Fruit fly (Drosophila melanogaster) whole organism, embryonic: ENCODE measurements around the gene Root.
A peak's percentile ranks its signal among the peaks of the same experiment; 100 is the strongest.

ENCODE experiments used
- Aef1 ChIP-seq: fragments of 200-800 bp; sonication (Bioruptor generic); IDR thresholded peaks from 3 replicates; pipeline ENCODE4 v1.3.6; 2022; ENCODE audit warnings: missing biosample characterization, missing genetic modification characterization
- CG11456 ChIP-seq: fragments of 200-800 bp; sonication (Bioruptor generic); IDR thresholded peaks from 3 replicates; pipeline ENCODE4 v1.3.6; 2022; ENCODE audit warnings: missing biosample characterization, missing genetic modification characterization
- CG13894 ChIP-seq: fragments of 200-800 bp; sonication (Bioruptor generic); optimal IDR thresholded peaks from 3 replicates; lab custom pipeline; 2018; ENCODE audit warnings: missing biosample characterization, mild to moderate bottlenecking, missing genetic modification characterization, moderate library complexity
- CG14441 ChIP-seq: fragments of 200-800 bp; sonication (Bioruptor generic); IDR thresholded peaks from 2 replicates; pipeline ENCODE4 v1.3.6; 2022; ENCODE audit warnings: missing biosample characterization, missing genetic modification characterization
- CG15479 ChIP-seq: fragments of 200-800 bp; sonication (Bioruptor generic); optimal IDR thresholded peaks from 3 replicates; lab custom pipeline; 2019; ENCODE audit warnings: missing biosample characterization, mild to moderate bottlenecking, missing genetic modification characterization, moderate library complexity
- CG17568 ChIP-seq: fragments of 200-800 bp; sonication (Bioruptor generic); optimal IDR thresholded peaks from 2 replicates; lab custom pipeline; 2018; ENCODE audit warnings: missing biosample characterization, mild to moderate bottlenecking, missing genetic modification characterization, moderate library complexity
- CG2712 ChIP-seq: fragments of 200-800 bp; optimal IDR thresholded peaks from 3 replicates; lab custom pipeline; 2019; ENCODE audit warnings: missing biosample characterization, mild to moderate bottlenecking, missing genetic modification characterization, moderate library complexity
- CG31441 ChIP-seq: fragments of 200-800 bp; sonication (Bioruptor generic); IDR thresholded peaks from 2 replicates; pipeline ENCODE4 v1.3.6; 2022; ENCODE audit warnings: missing biosample characterization, missing genetic modification characterization
- CG33213 ChIP-seq: fragments of 200-800 bp; sonication (Bioruptor generic); optimal IDR thresholded peaks from 3 replicates; lab custom pipeline; 2016; ENCODE audit warnings: missing biosample characterization, missing genetic modification characterization
- CG3407 ChIP-seq: fragments of 200-800 bp; sonication (Bioruptor generic); optimal IDR thresholded peaks from 2 replicates; lab custom pipeline; 2018; ENCODE audit warnings: missing biosample characterization, mild to moderate bottlenecking, missing genetic modification characterization
- CG34376 ChIP-seq: fragments of 200-800 bp; sonication (Bioruptor generic); optimal IDR thresholded peaks from 2 replicates; lab custom pipeline; 2018; ENCODE audit warnings: missing biosample characterization, mild to moderate bottlenecking, missing genetic modification characterization
- CG3726 ChIP-seq: fragments of 200-800 bp; sonication (Bioruptor generic); IDR thresholded peaks from 3 replicates; pipeline ENCODE4, ENCODE4 v1.3.6; 2022; ENCODE audit warnings: missing biosample characterization, missing genetic modification characterization
- CG3847 ChIP-seq: fragments of 200-800 bp; sonication (Bioruptor generic); IDR thresholded peaks from 2 replicates; pipeline ENCODE4 v1.3.6; 2022; ENCODE audit warnings: missing biosample characterization, missing genetic modification characterization
- CG4404 ChIP-seq: fragments of 200-800 bp; sonication (Bioruptor generic); IDR thresholded peaks from 2 replicates; pipeline ENCODE4 v1.3.6; 2022; ENCODE audit warnings: missing biosample characterization, missing genetic modification characterization
- CG4730 ChIP-seq: fragments of 200-800 bp; sonication (Bioruptor generic); IDR thresholded peaks from 2 replicates; pipeline ENCODE4 v1.3.6; 2022; ENCODE audit warnings: missing biosample characterization, missing genetic modification characterization
- CG5245 ChIP-seq: fragments of 200-800 bp; sonication (Bioruptor generic); optimal IDR thresholded peaks from 3 replicates; lab custom pipeline; 2016; ENCODE audit warnings: missing biosample characterization, missing genetic modification characterization
- CG8765 ChIP-seq: fragments of 200-800 bp; sonication (Bioruptor generic); IDR thresholded peaks from 2 replicates; pipeline ENCODE4 v1.3.6; 2022; ENCODE audit warnings: missing biosample characterization, missing genetic modification characterization
- CTCF ChIP-seq: fragments of 200-800 bp; sonication (Bioruptor generic); optimal IDR thresholded peaks from 2 replicates; lab custom pipeline; 2017; ENCODE audit warnings: missing biosample characterization, mild to moderate bottlenecking, missing genetic modification characterization, moderate library complexity
- Deaf1 ChIP-seq: fragments of 200-800 bp; optimal IDR thresholded peaks from 3 replicates; lab custom pipeline; 2019; ENCODE audit warnings: missing biosample characterization, mild to moderate bottlenecking, missing genetic modification characterization, moderate library complexity
- Dfd ChIP-seq, 2 experiments: fragments of >200 bp; optimal IDR thresholded peaks; 2 replicates each; lab custom pipeline; 2017; ENCODE audit warnings: missing biosample characterization in 2 of 2, missing genetic modification characterization in 2 of 2
- Dip2 ChIP-seq: fragments of 200-800 bp; sonication (Bioruptor generic); IDR thresholded peaks from 2 replicates; pipeline ENCODE4 v1.3.6; 2022; ENCODE audit warnings: missing biosample characterization, missing genetic modification characterization
- Drgx ChIP-seq: fragments of 200-800 bp; sonication (Bioruptor generic); IDR thresholded peaks from 2 replicates; pipeline ENCODE4 v1.3.6; 2022; ENCODE audit warnings: missing biosample characterization, missing genetic modification characterization
- HmgD ChIP-seq: fragments of 200-800 bp; sonication (Bioruptor generic); optimal IDR thresholded peaks from 3 replicates; lab custom pipeline; 2016; ENCODE audit warnings: missing biosample characterization, missing genetic modification characterization
- Med ChIP-seq: fragments of 200-800 bp; sonication (Bioruptor generic); peaks from one replicate; lab custom pipeline; 2016; ENCODE audit warnings: missing biosample characterization, missing genetic modification characterization, mild to moderate bottlenecking, inconsistent platforms, moderate library complexity
- Meics ChIP-seq: fragments of 200-800 bp; sonication (Bioruptor generic); optimal IDR thresholded peaks from 2 replicates; lab custom pipeline; 2017; ENCODE audit warnings: missing biosample characterization, mild to moderate bottlenecking, missing genetic modification characterization
- Pdp1 ChIP-seq, 2 experiments: fragments of 200-800 bp; sonication (Bioruptor generic); optimal IDR thresholded peaks; 3 replicates each; lab custom pipeline; 2016; ENCODE audit warnings: missing biosample characterization in 2 of 2, missing genetic modification characterization in 2 of 2, mild to moderate bottlenecking in 1 of 2, moderate library complexity in 1 of 2
- Rfx ChIP-seq: fragments of 200-800 bp; sonication (Bioruptor generic); IDR thresholded peaks from 2 replicates; pipeline ENCODE4 v1.3.6; 2022; ENCODE audit warnings: missing biosample characterization, missing genetic modification characterization
- br ChIP-seq: fragments of >200 bp; optimal IDR thresholded peaks from 2 replicates; lab custom pipeline; 2017
- chinmo ChIP-seq: fragments of 200-800 bp; sonication (Bioruptor generic); IDR thresholded peaks from 4 replicates; pipeline ENCODE4 v1.3.6; 2022; ENCODE audit warnings: missing biosample characterization, missing genetic modification characterization; ENCODE audit not compliant: partially characterized antibody
- chm ChIP-seq: fragments of 200-800 bp; sonication (Bioruptor generic); IDR thresholded peaks from 2 replicates; pipeline ENCODE4 v1.3.6; 2022; ENCODE audit warnings: missing biosample characterization, missing genetic modification characterization
- da ChIP-seq: fragments of 200-800 bp; sonication (Bioruptor generic); optimal IDR thresholded peaks from 2 replicates; lab custom pipeline; 2016; ENCODE audit warnings: missing biosample characterization, missing genetic modification characterization
- exex ChIP-seq: fragments of 200-800 bp; sonication (Bioruptor generic); optimal IDR thresholded peaks from 4 replicates; lab custom pipeline; 2018; ENCODE audit warnings: missing biosample characterization, mild to moderate bottlenecking, missing genetic modification characterization, moderate library complexity
- gro ChIP-seq: fragments of 200-800 bp; sonication (Bioruptor generic); optimal IDR thresholded peaks from 2 replicates; lab custom pipeline; 2016; ENCODE audit warnings: missing biosample characterization, missing genetic modification characterization
- gsb-n ChIP-seq: fragments of 200-800 bp; sonication (Bioruptor generic); optimal IDR thresholded peaks from 3 replicates; lab custom pipeline; 2018; ENCODE audit warnings: missing biosample characterization, mild to moderate bottlenecking, missing genetic modification characterization
- lab ChIP-seq: fragments of 200-800 bp; sonication (Bioruptor generic); optimal IDR thresholded peaks from 3 replicates; lab custom pipeline; 2017; ENCODE audit warnings: missing biosample characterization, missing genetic modification characterization, mild to moderate bottlenecking, moderate library complexity, missing genetic modification reagents
- mirr ChIP-seq: fragments of 200-800 bp; sonication (Bioruptor generic); optimal IDR thresholded peaks from 3 replicates; lab custom pipeline; 2018; ENCODE audit warnings: missing biosample characterization, mild to moderate bottlenecking, missing genetic modification characterization
- nom ChIP-seq: fragments of 200-800 bp; sonication (Bioruptor generic); optimal IDR thresholded peaks from 2 replicates; lab custom pipeline; 2017; ENCODE audit warnings: missing biosample characterization, missing genetic modification characterization, mild to moderate bottlenecking, moderate library complexity, missing genetic modification reagents
- oc ChIP-seq: fragments of 200-800 bp; sonication (Bioruptor generic); optimal IDR thresholded peaks from 2 replicates; lab custom pipeline; 2018; ENCODE audit warnings: missing biosample characterization, mild to moderate bottlenecking, missing genetic modification characterization, moderate library complexity
- salm ChIP-seq: fragments of 200-800 bp; sonication (Bioruptor generic); optimal IDR thresholded peaks from 2 replicates; lab custom pipeline; 2018; ENCODE audit warnings: missing biosample characterization, mild to moderate bottlenecking, missing genetic modification characterization
- shn ChIP-seq: fragments of 200-800 bp; sonication (Bioruptor generic); optimal IDR thresholded peaks from 3 replicates; lab custom pipeline; 2016; ENCODE audit warnings: missing biosample characterization, missing genetic modification characterization
- sug ChIP-seq: fragments of 200-800 bp; optimal IDR thresholded peaks from 2 replicates; lab custom pipeline; 2019; ENCODE audit warnings: missing biosample characterization, mild to moderate bottlenecking, missing genetic modification characterization, moderate library complexity
- tio ChIP-seq: fragments of 200-800 bp; sonication (Bioruptor generic); optimal IDR thresholded peaks from 2 replicates; lab custom pipeline; 2017; ENCODE audit warnings: missing biosample characterization, missing genetic modification characterization, inconsistent platforms
- zen ChIP-seq: fragments of 200-800 bp; sonication (Bioruptor generic); optimal IDR thresholded peaks from 3 replicates; lab custom pipeline; 2018; ENCODE audit warnings: missing biosample characterization, mild to moderate bottlenecking, missing genetic modification characterization, moderate library complexity
- zfh1 ChIP-seq: fragments of 200-800 bp; sonication (Bioruptor generic); IDR thresholded peaks from 3 replicates; pipeline ENCODE4 v1.3.6; 2022; ENCODE audit warnings: missing biosample characterization, missing genetic modification characterization

The Root gene

DNA sequence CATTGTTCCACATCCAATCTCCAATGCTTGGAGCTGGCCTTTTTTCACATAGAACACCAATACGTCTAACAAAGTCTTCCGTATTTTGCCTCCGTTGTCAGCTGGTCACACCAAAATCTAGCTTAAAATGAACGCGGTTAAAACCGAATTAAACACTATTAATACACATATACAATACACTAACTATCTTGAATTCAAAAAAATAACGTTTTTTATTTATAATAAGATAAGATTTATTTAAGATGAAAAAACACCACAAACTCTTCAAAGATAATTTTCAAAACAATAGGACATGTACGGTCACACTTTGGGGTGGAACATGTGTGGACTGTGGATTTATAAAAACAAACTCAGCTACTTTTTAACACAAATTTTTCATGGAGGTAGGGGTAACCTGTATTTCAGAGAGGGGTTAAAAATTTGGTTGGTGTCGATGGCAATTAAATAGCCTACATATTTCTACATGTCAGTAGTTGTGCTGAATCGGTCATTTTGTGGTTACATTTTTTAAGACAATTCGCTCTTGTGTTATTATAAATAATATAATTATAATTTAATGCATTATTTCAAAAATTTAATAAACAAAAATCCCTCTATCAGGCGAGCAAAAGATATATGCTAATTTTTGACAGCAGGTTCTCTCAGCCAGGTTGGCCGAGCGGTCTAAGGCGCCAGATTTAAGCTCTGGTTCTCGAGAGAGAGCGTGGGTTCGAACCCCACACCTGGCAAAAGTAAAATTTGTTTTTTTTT is 591 bp upstream of the Root start, which contains the start of gene CG13605 (continued):
- TF ChIP-seq CG13894 (tag; lab: Kevin White, UChicago) (peak; percentile 80), CG33213 (GFP tag; lab: Kevin White, UChicago) (peak; percentile 2), CG14441 (GFP tag; lab: Robert Waterston, UW) (peak; percentile 72)

DNA sequence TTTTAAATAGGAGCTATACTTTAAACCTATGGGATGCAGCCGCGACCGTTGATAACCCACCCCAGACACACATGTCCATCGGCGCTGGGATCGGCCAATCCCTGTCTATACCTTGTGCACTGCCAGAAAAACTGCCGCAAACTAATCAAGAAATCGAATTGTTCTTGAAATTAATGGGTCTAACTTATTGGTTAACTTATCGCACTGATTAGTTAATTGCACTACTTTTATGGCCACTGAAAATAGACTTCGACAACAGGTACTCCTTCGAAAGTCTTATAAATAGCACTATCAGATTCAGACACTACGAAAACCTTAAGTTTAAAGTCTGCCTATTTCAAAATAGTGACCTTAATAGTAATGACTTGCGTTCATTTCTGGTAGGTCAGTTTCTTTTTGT is 3.1 kb downstream of the Root start, which contains the start of gene CG13607:
TSS of gene CG13607 (minus strand) at position 143 of the 400 bp plus-strand sequence.
- no peak for TF ChIP-seq Aef1 (GFP tag; lab: Robert Waterston, UW)
- TF ChIP-seq salm (tag; lab: Kevin White, UChicago) = no peak
- peak; percentile 93 for TF ChIP-seq exex (tag; lab: Kevin White, UChicago)
- TF ChIP-seq CG2712 (tag; lab: Kevin White, UChicago) = no peak
- TF ChIP-seq nom (GFP tag; lab: Kevin White, UChicago) = peak; percentile 21
- no peak for TF ChIP-seq CG3847 (GFP tag; lab: Robert Waterston, UW)
- no peak for TF ChIP-seq gro (GFP tag; lab: Kevin White, UChicago)
- TF ChIP-seq sug (tag; lab: Kevin White, UChicago) = peak; percentile 33
- no peak for TF ChIP-seq CG3407 (GFP tag; lab: Kevin White, UChicago)
- no peak for TF ChIP-seq Dfd (GFP tag; optimal IDR thresholded peaks at IDR 0.05; lab: Kevin White, UChicago)
- peak; percentile 33 for TF ChIP-seq mirr
- peak; percentile 20 for TF ChIP-seq Med (GFP tag; lab: Kevin White, UChicago)
- no peak for TF ChIP-seq gsb-n (tag; lab: Kevin White, UChicago)
- TF ChIP-seq chm (GFP tag; lab: Robert Waterston, UW) = no peak

DNA sequence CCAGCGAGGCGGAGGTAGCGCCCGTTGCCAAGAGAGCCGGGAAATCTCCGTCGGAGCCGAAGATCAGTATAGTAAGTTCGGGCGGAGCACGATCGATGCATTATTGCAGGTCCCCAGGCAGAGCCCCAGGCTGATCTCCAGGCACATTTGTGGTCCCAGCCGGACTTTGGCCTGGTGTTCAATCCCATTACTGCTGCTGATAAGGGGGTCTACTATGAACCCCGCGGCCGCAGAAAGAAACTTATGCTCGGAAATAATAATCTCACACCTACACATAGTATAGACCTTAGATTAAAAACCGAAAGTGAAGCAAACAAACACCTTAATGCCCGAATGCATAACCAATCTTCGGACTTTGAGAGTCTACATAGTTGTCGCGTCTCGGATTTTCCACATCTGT is 3.9 kb downstream of the Root start:
- TF ChIP-seq da (GFP tag; lab: Kevin White, UChicago) (no peak), nom (GFP tag; lab: Kevin White, UChicago) (peak; percentile 88), Deaf1 (tag; lab: Kevin White, UChicago) (peak; percentile 71), chinmo (GFP tag; lab: Robert Waterston, UW) (peak; percentile 74; the same call in 1 of the 4 replicates), sug (tag; lab: Kevin White, UChicago) (peak; percentile 71), Drgx (peak; percentile 42; the same call in 1 of the 2 replicates), Rfx (GFP tag; lab: Robert Waterston, UW) (no peak), CG34376 (peak; percentile 62), Pdp1 (GFP tag; optimal IDR thresholded peaks at IDR 0.05; lab: Kevin White, UChicago) (peak in 1 of 2 experiments; percentile 48), exex (tag; lab: Kevin White, UChicago) (peak; percentile 21)

DNA sequence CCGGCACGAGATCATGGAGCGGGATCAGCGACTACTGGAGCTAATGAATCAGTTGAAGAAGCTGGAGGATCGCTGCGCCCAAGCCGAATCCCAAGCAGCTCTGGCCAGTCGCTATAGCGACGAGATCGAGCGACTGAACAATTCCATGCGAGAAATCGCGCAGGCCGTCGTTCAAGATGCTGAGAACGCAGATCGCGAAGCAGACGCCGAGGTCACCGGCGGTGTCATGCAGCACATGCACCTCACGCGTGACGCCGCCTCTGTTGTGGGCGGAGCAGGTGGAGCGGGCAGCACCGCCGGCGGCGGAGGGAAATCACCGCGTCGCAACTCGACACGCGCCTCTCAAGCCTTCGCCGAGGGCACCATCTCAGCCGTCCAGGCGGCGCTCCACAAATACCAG is 8.6 kb downstream of the Root start:
- TF ChIP-seq CG11456 (GFP tag; lab: Robert Waterston, UW) (0 out of 3 replicates have a peak, but pooled peaks have one; percentile 15), CG4404 (GFP tag; lab: Robert Waterston, UW) (0 out of 2 replicates have a peak, but pooled peaks have one; percentile 11), CG3726 (GFP tag; lab: Robert Waterston, UW) (no peak), CG5245 (GFP tag; lab: Kevin White, UChicago) (no peak), Dip2 (GFP tag; lab: Robert Waterston, UW) (0 out of 2 replicates have a peak, but pooled peaks have one; percentile 5)

DNA sequence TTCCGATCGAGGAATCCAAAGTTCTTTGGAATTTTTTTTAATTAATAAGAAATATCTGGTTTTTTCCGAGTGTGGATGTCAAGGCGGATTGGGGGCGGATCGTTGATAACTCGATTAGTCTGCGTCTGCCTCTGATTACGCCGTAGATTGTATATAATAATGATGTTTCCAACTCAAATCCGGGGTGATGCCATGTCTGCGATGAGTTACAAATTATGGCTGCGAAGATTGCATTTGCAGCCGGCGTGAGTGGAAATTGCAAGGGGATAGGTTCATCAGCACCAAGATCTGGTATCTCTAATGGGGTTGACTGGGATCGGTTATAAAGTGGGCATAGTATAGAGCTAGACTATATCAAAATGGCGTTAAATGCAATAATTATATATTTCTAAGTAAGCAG is 9.3 kb downstream of the Root start:
- TF ChIP-seq CTCF (GFP tag; lab: Kevin White, UChicago) = no peak
- no peak for TF ChIP-seq zfh1 (GFP tag; lab: Robert Waterston, UW)
- no peak for TF ChIP-seq CG31441 (GFP tag; lab: Robert Waterston, UW)
- TF ChIP-seq Rfx (GFP tag; lab: Robert Waterston, UW) = no peak
- no peak for TF ChIP-seq HmgD (GFP tag; lab: Kevin White, UChicago)
- TF ChIP-seq tio (GFP tag; lab: Kevin White, UChicago) = no peak
- no peak for TF ChIP-seq lab (GFP tag; lab: Kevin White, UChicago)
- no peak for TF ChIP-seq shn (GFP tag; lab: Kevin White, UChicago)
- TF ChIP-seq br (lab: Kevin White, UChicago) = no peak
- no peak for TF ChIP-seq Meics
- TF ChIP-seq zen (tag; lab: Kevin White, UChicago) = no peak
- no peak for TF ChIP-seq oc (tag; lab: Kevin White, UChicago)
- no peak for TF ChIP-seq CG8765 (GFP tag; lab: Robert Waterston, UW)
- no peak for TF ChIP-seq CG17568 (GFP tag; lab: Kevin White, UChicago)
- no peak for TF ChIP-seq CG4730 (GFP tag; lab: Robert Waterston, UW)
- TF ChIP-seq CG15479 = no peak
